Fruit fly (Drosophila melanogaster) whole organism, embryonic: ENCODE data around the gene CG31776.

Experiments
- Awh ChIP-seq: fragments of 200-800 bp; sonication (Bioruptor generic); IDR thresholded peaks from 2 replicates; pipeline ENCODE4, ENCODE4 v1.3.6; 2022; ENCODE audit warnings: missing biosample characterization, missing genetic modification characterization
- Blimp-1 ChIP-seq: fragments of 200-800 bp; sonication (Bioruptor generic); optimal IDR thresholded peaks from 3 replicates; lab custom pipeline; 2018; ENCODE audit warnings: missing biosample characterization, missing genetic modification characterization, mild to moderate bottlenecking, moderate library complexity, missing genetic modification reagents
- CG10366 ChIP-seq: fragments of 200-800 bp; sonication (Bioruptor generic); IDR thresholded peaks from 2 replicates; pipeline ENCODE4 v1.3.6; 2022; ENCODE audit warnings: missing biosample characterization, missing genetic modification characterization
- CG10431 ChIP-seq: fragments of 200-800 bp; sonication (Bioruptor generic); optimal IDR thresholded peaks from 3 replicates; lab custom pipeline; 2018; ENCODE audit warnings: missing biosample characterization, mild to moderate bottlenecking, missing genetic modification characterization
- CG11504 ChIP-seq: fragments of 200-800 bp; sonication (Bioruptor generic); optimal IDR thresholded peaks from 3 replicates; lab custom pipeline; 2019; ENCODE audit warnings: missing biosample characterization, mild to moderate bottlenecking, missing genetic modification characterization, moderate library complexity
- CG11695 ChIP-seq: fragments of 200-800 bp; sonication (Bioruptor generic); IDR thresholded peaks from 3 replicates; pipeline ENCODE4 v1.3.6; 2022; ENCODE audit warnings: missing biosample characterization, missing genetic modification characterization
- CG1233 ChIP-seq: fragments of 200-800 bp; sonication (Bioruptor generic); optimal IDR thresholded peaks from 4 replicates; lab custom pipeline; 2018; ENCODE audit warnings: missing biosample characterization, mild to moderate bottlenecking, missing genetic modification characterization
- CG12391 ChIP-seq: fragments of 200-800 bp; sonication (Bioruptor generic); optimal IDR thresholded peaks from 3 replicates; lab custom pipeline; 2018; ENCODE audit warnings: missing biosample characterization, mild to moderate bottlenecking, missing genetic modification characterization, moderate library complexity
- CG14050 ChIP-seq: fragments of 200-800 bp; sonication (Bioruptor generic); IDR thresholded peaks from 3 replicates; pipeline ENCODE4 v1.3.6; 2022; ENCODE audit warnings: missing biosample characterization, missing genetic modification characterization
- CG14710 ChIP-seq: fragments of 200-800 bp; sonication (Bioruptor generic); optimal IDR thresholded peaks from 3 replicates; lab custom pipeline; 2019; ENCODE audit warnings: missing biosample characterization, mild to moderate bottlenecking, missing genetic modification characterization, moderate library complexity
- CG2678 ChIP-seq: fragments of 200-800 bp; sonication (Bioruptor generic); optimal IDR thresholded peaks from 3 replicates; lab custom pipeline; 2019; ENCODE audit warnings: missing biosample characterization, mild to moderate bottlenecking, missing genetic modification characterization, moderate library complexity
- CG2889 ChIP-seq: fragments of 200-800 bp; sonication (Bioruptor generic); IDR thresholded peaks from 3 replicates; pipeline ENCODE4 v1.3.6; 2022; ENCODE audit warnings: missing biosample characterization, missing genetic modification characterization
- CG30431 ChIP-seq: fragments of 200-800 bp; sonication (Bioruptor generic); optimal IDR thresholded peaks from 2 replicates; lab custom pipeline; 2017; ENCODE audit warnings: missing biosample characterization, missing genetic modification characterization
- CG31224 ChIP-seq: fragments of 200-800 bp; sonication (Bioruptor generic); IDR thresholded peaks from 2 replicates; pipeline ENCODE4 v1.3.6; 2022; ENCODE audit warnings: missing biosample characterization, missing genetic modification characterization
- CG33557 ChIP-seq: fragments of 200-800 bp; sonication (Bioruptor generic); optimal IDR thresholded peaks from 2 replicates; lab custom pipeline; 2019; ENCODE audit warnings: missing biosample characterization, mild to moderate bottlenecking, missing genetic modification characterization, moderate library complexity
- CG43689 ChIP-seq: fragments of 200-800 bp; sonication (Bioruptor generic); IDR thresholded peaks from 2 replicates; pipeline ENCODE4 v1.3.6; 2022; ENCODE audit warnings: missing biosample characterization, missing genetic modification characterization
- CG4404 ChIP-seq: fragments of 200-800 bp; sonication (Bioruptor generic); IDR thresholded peaks from 2 replicates; pipeline ENCODE4 v1.3.6; 2022; ENCODE audit warnings: missing biosample characterization, missing genetic modification characterization
- CG4730 ChIP-seq: fragments of 200-800 bp; sonication (Bioruptor generic); IDR thresholded peaks from 2 replicates; pipeline ENCODE4 v1.3.6; 2022; ENCODE audit warnings: missing biosample characterization, missing genetic modification characterization
- CG4820 ChIP-seq: fragments of 200-800 bp; sonication (Bioruptor generic); optimal IDR thresholded peaks from 3 replicates; lab custom pipeline; 2016; ENCODE audit warnings: missing biosample characterization, missing genetic modification characterization
- CG6683 ChIP-seq: fragments of 200-800 bp; sonication (Bioruptor generic); optimal IDR thresholded peaks from 2 replicates; lab custom pipeline; 2017; ENCODE audit warnings: missing biosample characterization, mild to moderate bottlenecking, missing genetic modification characterization, missing genetic modification reagents
- CG7928 ChIP-seq: fragments of 200-800 bp; sonication (Bioruptor generic); optimal IDR thresholded peaks from 2 replicates; lab custom pipeline; 2017; ENCODE audit warnings: missing biosample characterization, mild to moderate bottlenecking, missing genetic modification characterization
- CG9437 ChIP-seq: fragments of 200-800 bp; sonication (Bioruptor generic); optimal IDR thresholded peaks from 2 replicates; lab custom pipeline; 2018; ENCODE audit warnings: missing biosample characterization, mild to moderate bottlenecking, missing genetic modification characterization
- HmgZ ChIP-seq: fragments of 200-800 bp; sonication (Bioruptor generic); optimal IDR thresholded peaks from 2 replicates; lab custom pipeline; 2018; ENCODE audit warnings: missing biosample characterization, mild to moderate bottlenecking, missing genetic modification characterization
- Hr78 ChIP-seq, 2 experiments: fragments of 200-800 bp in 1 of 2; fragments of >200 bp in 1 of 2; sonication (Bioruptor generic) in 1 of 2; optimal IDR thresholded peaks; 2 replicates each; lab custom pipeline; 2017 to 2019; ENCODE audit warnings: missing biosample characterization in 2 of 2, missing genetic modification characterization in 2 of 2, mild to moderate bottlenecking in 1 of 2, moderate library complexity in 1 of 2
- MTF-1 ChIP-seq: fragments of 200-800 bp; sonication (Bioruptor generic); optimal IDR thresholded peaks from 2 replicates; lab custom pipeline; 2018; ENCODE audit warnings: missing biosample characterization, mild to moderate bottlenecking, missing genetic modification characterization, borderline replicate concordance
- Mes4 ChIP-seq: fragments of 200-800 bp; sonication (Bioruptor generic); optimal IDR thresholded peaks from 2 replicates; lab custom pipeline; 2016; ENCODE audit warnings: missing biosample characterization, missing genetic modification characterization
- Sox102F ChIP-seq: fragments of 200-800 bp; sonication (Bioruptor generic); optimal IDR thresholded peaks from 2 replicates; lab custom pipeline; 2018; ENCODE audit warnings: missing biosample characterization, mild to moderate bottlenecking, missing genetic modification characterization, moderate library complexity
- Xbp1 ChIP-seq: fragments of 200-800 bp; sonication (Bioruptor generic); optimal IDR thresholded peaks from 3 replicates; lab custom pipeline; 2016; ENCODE audit warnings: missing biosample characterization, mild to moderate bottlenecking, missing genetic modification characterization
- az2 ChIP-seq: fragments of 200-800 bp; sonication (Bioruptor generic); optimal IDR thresholded peaks from 3 replicates; lab custom pipeline; 2016; ENCODE audit warnings: missing biosample characterization, missing genetic modification characterization
- bowl ChIP-seq: fragments of 200-800 bp; sonication (Bioruptor generic); IDR thresholded peaks from 2 replicates; pipeline ENCODE4 v1.3.6; 2022; ENCODE audit warnings: missing biosample characterization, missing genetic modification characterization
- cato ChIP-seq: fragments of 200-800 bp; sonication (Bioruptor generic); optimal IDR thresholded peaks from 2 replicates; lab custom pipeline; 2016; ENCODE audit warnings: missing biosample characterization, missing genetic modification characterization, borderline replicate concordance
- cg ChIP-seq: fragments of 200-800 bp; sonication (Bioruptor generic); optimal IDR thresholded peaks from 3 replicates; lab custom pipeline; 2019; ENCODE audit warnings: missing biosample characterization, mild to moderate bottlenecking, missing genetic modification characterization, moderate library complexity
- gsb ChIP-seq: fragments of 200-800 bp; sonication (Bioruptor generic); IDR thresholded peaks from 2 replicates; pipeline ENCODE4 v1.3.6; 2022; ENCODE audit warnings: missing biosample characterization, missing genetic modification characterization
- hkb ChIP-seq, 2 experiments: fragments of 200-800 bp in 1 of 2; fragments of >200 bp in 1 of 2; sonication (Bioruptor generic) in 1 of 2; IDR thresholded peaks in 1 of 2; optimal IDR thresholded peaks in 1 of 2; 2 replicates each; pipeline versions ENCODE4 v1.3.6 to Lab custom; 2017 to 2022; ENCODE audit warnings: missing biosample characterization in 1 of 2, missing genetic modification characterization in 1 of 2
- ind ChIP-seq: fragments of 200-800 bp; sonication (Bioruptor generic); optimal IDR thresholded peaks from 3 replicates; lab custom pipeline; 2016; ENCODE audit warnings: missing biosample characterization, missing genetic modification characterization
- knrl ChIP-seq: fragments of 200-800 bp; sonication (Bioruptor generic); IDR thresholded peaks from 3 replicates; pipeline ENCODE4 v1.3.6; 2022; ENCODE audit warnings: missing biosample characterization, missing genetic modification characterization; ENCODE audit not compliant: partially characterized antibody
- nerfin-1 ChIP-seq: fragments of 200-800 bp; sonication (Bioruptor generic); optimal IDR thresholded peaks from 3 replicates; lab custom pipeline; 2019; ENCODE audit warnings: missing biosample characterization, mild to moderate bottlenecking, missing genetic modification characterization, moderate library complexity
- otp ChIP-seq: fragments of 200-800 bp; sonication (Bioruptor generic); IDR thresholded peaks from 3 replicates; pipeline ENCODE4, ENCODE4 v1.3.6; 2022; ENCODE audit warnings: missing biosample characterization, missing genetic modification characterization
- pan ChIP-seq, 4 experiments: fragments of >200 bp in 3 of 4; fragments of 200-800 bp in 1 of 4; sonication (Bioruptor generic) in 1 of 4; optimal IDR thresholded peaks in 3 of 4; IDR thresholded peaks in 1 of 4; 2 replicates each; pipeline versions ENCODE4 v1.3.6 to Lab custom; 2017 to 2022; ENCODE audit warnings: missing biosample characterization in 2 of 4, missing genetic modification characterization in 2 of 4, mixed read lengths in 1 of 4
- psq ChIP-seq: fragments of 200-800 bp; sonication (Bioruptor generic); optimal IDR thresholded peaks from 2 replicates; lab custom pipeline; 2017; ENCODE audit warnings: missing biosample characterization, missing genetic modification characterization
- repo ChIP-seq: fragments of 200-800 bp; sonication (Bioruptor generic); optimal IDR thresholded peaks from 2 replicates; lab custom pipeline; 2016; ENCODE audit warnings: missing biosample characterization, missing genetic modification characterization
- salm ChIP-seq: fragments of 200-800 bp; sonication (Bioruptor generic); optimal IDR thresholded peaks from 2 replicates; lab custom pipeline; 2018; ENCODE audit warnings: missing biosample characterization, mild to moderate bottlenecking, missing genetic modification characterization
- schlank ChIP-seq: fragments of 200-800 bp; sonication (Bioruptor generic); optimal IDR thresholded peaks from 2 replicates; lab custom pipeline; 2018; ENCODE audit warnings: missing biosample characterization, mild to moderate bottlenecking, missing genetic modification characterization
- slbo ChIP-seq: fragments of 200-800 bp; sonication (Bioruptor generic); IDR thresholded peaks from 2 replicates; pipeline ENCODE4 v1.3.6; 2022; ENCODE audit warnings: missing biosample characterization, missing genetic modification characterization
- sob ChIP-seq: fragments of 200-800 bp; sonication (Bioruptor generic); IDR thresholded peaks from 2 replicates; pipeline ENCODE4 v1.3.6; 2022; ENCODE audit warnings: missing biosample characterization, missing genetic modification characterization
- tin ChIP-seq: fragments of 200-800 bp; sonication (Bioruptor generic); optimal IDR thresholded peaks from 3 replicates; lab custom pipeline; 2016; ENCODE audit warnings: missing biosample characterization, missing genetic modification characterization
- toy ChIP-seq: fragments of 200-800 bp; sonication (Bioruptor generic); IDR thresholded peaks from 2 replicates; pipeline ENCODE4 v1.3.6; 2022; ENCODE audit warnings: missing biosample characterization, missing genetic modification characterization
- vfl ChIP-seq: fragments of 200-800 bp; sonication (Bioruptor generic); optimal IDR thresholded peaks from 2 replicates; lab custom pipeline; 2016; ENCODE audit warnings: missing biosample characterization, missing genetic modification characterization
- wor ChIP-seq: fragments of 200-800 bp; sonication (Bioruptor generic); IDR thresholded peaks from 2 replicates; pipeline ENCODE4 v1.3.6; 2022; ENCODE audit warnings: missing biosample characterization, missing genetic modification characterization

The CG31776 gene

dm6 chr2L:3437068-3437467 is 32.9 kb upstream of the CG31776 start (continued):
- TF ChIP-seq CG30431, result no peak
- peak; percentile 77 for TF ChIP-seq CG11504 (tag; lab: Kevin White, UChicago)
- TF ChIP-seq CG11695 (GFP tag; lab: Robert Waterston, UW), result peak; percentile 49; the same call in 1 of the 3 replicates
- no peak for TF ChIP-seq schlank (tag; lab: Kevin White, UChicago)
- no peak for TF ChIP-seq vfl (GFP tag; lab: Kevin White, UChicago)
- TF ChIP-seq CG2678 (tag; lab: Kevin White, UChicago), result peak; percentile 73
- TF ChIP-seq CG4820 (GFP tag; lab: Kevin White, UChicago), result peak; percentile 55
- peak; percentile 59 for TF ChIP-seq CG10366
- TF ChIP-seq knrl, result no peak
- 0 out of 2 replicates have a peak, but pooled peaks have one; percentile 14 for TF ChIP-seq CG4730 (GFP tag; lab: Robert Waterston, UW)
- TF ChIP-seq CG9437 (GFP tag; lab: Kevin White, UChicago), result peak; percentile 31
- no peak for TF ChIP-seq sob
- TF ChIP-seq salm, result peak; percentile 60
- peak; percentile 78 for TF ChIP-seq Sox102F
- TF ChIP-seq CG1233 (GFP tag; lab: Kevin White, UChicago), result peak; percentile 50
- no peak for TF ChIP-seq HmgZ (tag; lab: Kevin White, UChicago)
- TF ChIP-seq tin (GFP tag; lab: Kevin White, UChicago), result peak; percentile 3
- no peak for TF ChIP-seq CG2889 (GFP tag; lab: Robert Waterston, UW)
- TF ChIP-seq ind, result peak; percentile 49
- TF ChIP-seq CG7928, result no peak
- TF ChIP-seq otp, result peak; percentile 66; the same call in 1 of the 3 replicates
- no peak for TF ChIP-seq repo (GFP tag; lab: Kevin White, UChicago)
- TF ChIP-seq cg (GFP tag; lab: Kevin White, UChicago), result no peak
- peak; percentile 24 for TF ChIP-seq az2 (GFP tag; lab: Kevin White, UChicago)
- TF ChIP-seq CG10431 (GFP tag; lab: Kevin White, UChicago), result no peak
- no peak for TF ChIP-seq hkb (optimal IDR thresholded peaks at IDR 0.05; lab: Kevin White, UChicago)
- peak; percentile 86 for TF ChIP-seq hkb (GFP tag; IDR thresholded peaks at IDR 0.05; lab: Robert Waterston, UW)
- TF ChIP-seq pan (optimal IDR thresholded peaks at IDR 0.05; lab: Kevin White, UChicago), result no peak
- peak in 1 of 2 experiments; percentile 81 for TF ChIP-seq pan (GFP tag; optimal IDR thresholded peaks at IDR 0.05 in 1 of 2, IDR thresholded peaks at IDR 0.05 in 1 of 2)
- TF ChIP-seq CG4404 (GFP tag; lab: Robert Waterston, UW), result no peak
- TF ChIP-seq Hr78 (GFP tag; optimal IDR thresholded peaks at IDR 0.05; lab: Kevin White, UChicago), result peak in 1 of 2 experiments; percentile 12
- TF ChIP-seq MTF-1 (GFP tag; lab: Kevin White, UChicago), result peak; percentile 15
- peak; percentile 3 for TF ChIP-seq cato (GFP tag; lab: Kevin White, UChicago)
- TF ChIP-seq CG6683 (GFP tag; lab: Kevin White, UChicago), result no peak
- no peak for TF ChIP-seq gsb (GFP tag; lab: Robert Waterston, UW)
- peak; percentile 62 for TF ChIP-seq CG43689 (GFP tag; lab: Robert Waterston, UW)
- TF ChIP-seq psq (GFP tag; lab: Kevin White, UChicago), result no peak
- 0 out of 2 replicates have a peak, but pooled peaks have one; percentile 24 for TF ChIP-seq wor (GFP tag; lab: Robert Waterston, UW)
- TF ChIP-seq CG31224 (GFP tag; lab: Robert Waterston, UW), result no peak
- TF ChIP-seq bowl (GFP tag; lab: Robert Waterston, UW), result peak; percentile 46; the same call in 1 of the 2 replicates
- peak; percentile 69 for TF ChIP-seq CG12391 (tag; lab: Kevin White, UChicago)
- no peak for TF ChIP-seq Mes4 (GFP tag; lab: Kevin White, UChicago)
- no peak for TF ChIP-seq slbo (GFP tag; lab: Robert Waterston, UW)
- TF ChIP-seq CG14050 (GFP tag; lab: Robert Waterston, UW), result peak; percentile 37; the same call in 2 of the 3 replicates
- TF ChIP-seq Blimp-1 (GFP tag; lab: Kevin White, UChicago), result peak; percentile 69
- TF ChIP-seq nerfin-1 (tag; lab: Kevin White, UChicago), result peak; percentile 64
- no peak for TF ChIP-seq toy
- peak; percentile 29 for TF ChIP-seq Xbp1
- TF ChIP-seq Awh (GFP tag; lab: Robert Waterston, UW), result peak; percentile 71
- peak; percentile 18 for TF ChIP-seq CG33557 (GFP tag; lab: Kevin White, UChicago)
- TF ChIP-seq CG14710 (tag; lab: Kevin White, UChicago), result peak; percentile 37
